Fruit fly (Drosophila melanogaster): ENCODE results near the gene ChT.
A peak's percentile ranks its signal among the peaks of the same experiment; 100 is the strongest.

Gene ChT

dm6 chr3R:18658945-18659642 is 21.3 kb upstream of the ChT start, which contains the start of the genes CG31224 and CstF64 (continued):
- TF ChIP-seq sens-2 (GFP tag; IDR thresholded peaks at IDR 0.05) = peak; percentile 64; the same call in 1 of the 2 replicates
- peak; percentile 94 for TF ChIP-seq slbo (GFP tag; IDR thresholded peaks at IDR 0.05)
- TF ChIP-seq CG14710 (tag; optimal IDR thresholded peaks at IDR 0.05) = peak; percentile 89
- TF ChIP-seq tx (GFP tag; optimal IDR thresholded peaks at IDR 0.05) = peak; percentile 88
- TF ChIP-seq ssp (GFP tag; IDR thresholded peaks at IDR 0.05) = peak; percentile 77
- peak; percentile 74 for TF ChIP-seq CG4404 (GFP tag; IDR thresholded peaks at IDR 0.05)
- TF ChIP-seq gce (GFP tag; IDR thresholded peaks at IDR 0.05) = 0 out of 3 replicates have a peak, but pooled peaks have one; percentile 49
- peak; percentile 42 for TF ChIP-seq CG3065 (GFP tag; optimal IDR thresholded peaks at IDR 0.05)
- peak; percentile 54; the same call in 2 of the 3 replicates for TF ChIP-seq CG11560 (tag; IDR thresholded peaks at IDR 0.05)
- peak; percentile 79 for TF ChIP-seq CG4730 (GFP tag; IDR thresholded peaks at IDR 0.05)
- TF ChIP-seq CG7357 (GFP tag; IDR thresholded peaks at IDR 0.05) = peak; percentile 47; the same call in 2 of the 3 replicates
- TF ChIP-seq HLH54F (GFP tag; optimal IDR thresholded peaks at IDR 0.05) = peak; percentile 94
- peak; percentile 76 for TF ChIP-seq NFAT (GFP tag; IDR thresholded peaks at IDR 0.05)
- no peak for TF ChIP-seq nerfin-2 (GFP tag; IDR thresholded peaks at IDR 0.05; ENCODE audit: partially characterized antibody)
- peak; percentile 78 for TF ChIP-seq trem (tag; optimal IDR thresholded peaks at IDR 0.05)
- peak; percentile 80 for TF ChIP-seq chm (GFP tag; IDR thresholded peaks at IDR 0.05)
- TF ChIP-seq ATbp (GFP tag; optimal IDR thresholded peaks at IDR 0.05) = peak; percentile 35
- TF ChIP-seq CG8089 (GFP tag; optimal IDR thresholded peaks at IDR 0.05) = peak; percentile 65
- TF ChIP-seq CG12744 (GFP tag; optimal IDR thresholded peaks at IDR 0.05) = peak; percentile 81
- peak; percentile 52 for TF ChIP-seq Ravus (GFP tag; IDR thresholded peaks at IDR 0.05)
- peak; percentile 45; the same call in 1 of the 2 replicates for TF ChIP-seq CG1024 (GFP tag; IDR thresholded peaks at IDR 0.05)
- no peak for TF ChIP-seq CG18599 (GFP tag; optimal IDR thresholded peaks at IDR 0.05)
- TF ChIP-seq btn (GFP tag; optimal IDR thresholded peaks at IDR 0.05) = peak; percentile 79
- no peak for TF ChIP-seq CG1603 (tag; optimal IDR thresholded peaks at IDR 0.05)
- peak; percentile 37 for TF ChIP-seq Asciz (GFP tag; optimal IDR thresholded peaks at IDR 0.05)
- TF ChIP-seq lov (optimal IDR thresholded peaks at IDR 0.05) = no peak
- TF ChIP-seq lov (GFP tag; IDR thresholded peaks at IDR 0.05) = peak; percentile 50; the same call in 1 of the 3 replicates
- peak; percentile 73 for TF ChIP-seq Myb (GFP tag; optimal IDR thresholded peaks at IDR 0.05)
- TF ChIP-seq Dip2 (GFP tag; IDR thresholded peaks at IDR 0.05) = no peak
- peak; percentile 52; the same call in 1 of the 2 replicates for TF ChIP-seq dati (GFP tag; IDR thresholded peaks at IDR 0.05)
- no peak for TF ChIP-seq Tbp (GFP tag; optimal IDR thresholded peaks at IDR 0.05)
- peak; percentile 88 for TF ChIP-seq CG7786 (GFP tag; optimal IDR thresholded peaks at IDR 0.05)
- peak; percentile 85 for TF ChIP-seq CG14441 (GFP tag; IDR thresholded peaks at IDR 0.05)
- TF ChIP-seq CG7745 (tag; optimal IDR thresholded peaks at IDR 0.05) = no peak
- no peak for TF ChIP-seq Sox100B (GFP tag; optimal IDR thresholded peaks at IDR 0.05)
- peak; percentile 80 for TF ChIP-seq CG18764 (GFP tag; optimal IDR thresholded peaks at IDR 0.05)
- TF ChIP-seq gsb-n (tag; optimal IDR thresholded peaks at IDR 0.05) = no peak
- peak; percentile 52 for TF ChIP-seq CG31388 (GFP tag; optimal IDR thresholded peaks at IDR 0.05)
- peak; percentile 79 for TF ChIP-seq fd96Cb (tag; optimal IDR thresholded peaks at IDR 0.05)
- TF ChIP-seq gem (tag; optimal IDR thresholded peaks at IDR 0.05) = peak; percentile 88
- TF ChIP-seq Max (GFP tag; optimal IDR thresholded peaks at IDR 0.05) = peak; percentile 80
- peak; percentile 78 for TF ChIP-seq cato (GFP tag; optimal IDR thresholded peaks at IDR 0.05; ENCODE audit: borderline replicate concordance)
- TF ChIP-seq CG16815 (GFP tag; optimal IDR thresholded peaks at IDR 0.05) = peak; percentile 79
- peak; percentile 70 for TF ChIP-seq CG8924 (tag; optimal IDR thresholded peaks at IDR 0.05)
- peak; percentile 74 for TF ChIP-seq CG15601 (tag; optimal IDR thresholded peaks at IDR 0.05)
- no peak for TF ChIP-seq tio (GFP tag; optimal IDR thresholded peaks at IDR 0.05)
- TF ChIP-seq NC2β (GFP tag; optimal IDR thresholded peaks at IDR 0.05) = peak; percentile 88
- TF ChIP-seq D19A (tag; optimal IDR thresholded peaks at IDR 0.05) = no peak
- no peak for TF ChIP-seq HLHmδ (GFP tag; optimal IDR thresholded peaks at IDR 0.05)
- peak; percentile 54 for TF ChIP-seq kni (GFP tag; optimal IDR thresholded peaks at IDR 0.05)
